Worm (Caenorhabditis elegans): Measurements from ENCODE around the gene DC2.5.

DNA sequence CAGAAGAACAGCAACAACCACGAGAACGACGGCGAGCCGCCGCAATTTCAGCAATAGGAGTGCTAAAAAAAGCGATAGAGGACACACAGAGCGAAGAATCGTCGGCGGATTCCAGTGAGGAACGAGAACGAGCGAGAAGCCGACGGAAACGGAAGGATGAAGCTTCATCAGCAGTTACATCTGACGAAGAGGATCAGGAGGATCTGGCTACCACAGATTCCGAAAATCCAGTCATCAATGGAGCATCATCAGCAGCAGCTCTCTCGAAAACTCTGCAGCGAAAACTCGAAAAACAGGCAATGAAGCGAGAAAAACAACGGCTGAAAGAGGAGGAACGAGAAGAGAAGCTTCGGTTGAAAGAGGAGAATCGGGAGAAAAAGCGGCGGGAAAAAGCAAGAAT is 23.2 kb downstream of the DC2.5 start:
- no peak for TF ChIP-seq ztf-4 (tag; optimal IDR thresholded peaks at IDR 0.05)
- no peak for TF ChIP-seq skn-1 (tag; optimal IDR thresholded peaks at IDR 0.05)
- TF ChIP-seq ama-1 (optimal IDR thresholded peaks at IDR 0.05), result no peak
- no peak for TF ChIP-seq nhr-25 (tag; optimal IDR thresholded peaks at IDR 0.05)
- TF ChIP-seq ZK546.5 (tag; optimal IDR thresholded peaks at IDR 0.05), result no peak
- TF ChIP-seq zag-1 (tag; optimal IDR thresholded peaks at IDR 0.05), result no peak

All from whole organism, L2 larva.